Fruit fly (Drosophila melanogaster) whole organism, embryonic: ENCODE measurements around the gene Cyp4d21.
A peak's percentile ranks its signal among the peaks of the same experiment; 100 is the strongest.

Experiments used
- Antp ChIP-seq: fragments of 200-800 bp; sonication (Bioruptor generic); optimal IDR thresholded peaks from 3 replicates; lab custom pipeline; 2016; ENCODE audit warnings: missing biosample characterization, missing genetic modification characterization
- BEAF-32 ChIP-seq: fragments of 200-800 bp; sonication (Bioruptor generic); optimal IDR thresholded peaks from 3 replicates; lab custom pipeline; 2017; ENCODE audit warnings: missing biosample characterization, missing genetic modification characterization, mild to moderate bottlenecking, moderate library complexity, missing genetic modification reagents
- CG11560 ChIP-seq: fragments of 200-800 bp; sonication (Bioruptor generic); IDR thresholded peaks from 3 replicates; pipeline ENCODE4 v1.3.6; 2022; ENCODE audit warnings: missing biosample characterization, missing genetic modification characterization
- CG12744 ChIP-seq: fragments of 200-800 bp; sonication (Bioruptor generic); optimal IDR thresholded peaks from 2 replicates; lab custom pipeline; 2016; ENCODE audit warnings: missing biosample characterization, missing genetic modification characterization
- CG13424 ChIP-seq: fragments of 200-800 bp; sonication (Bioruptor generic); optimal IDR thresholded peaks from 2 replicates; lab custom pipeline; 2019; ENCODE audit warnings: missing biosample characterization, mild to moderate bottlenecking, missing genetic modification characterization, moderate library complexity
- CG13624 ChIP-seq: fragments of 200-800 bp; sonication (Bioruptor generic); optimal IDR thresholded peaks from 2 replicates; lab custom pipeline; 2016; ENCODE audit warnings: missing biosample characterization, missing genetic modification characterization
- CG13775 ChIP-seq: fragments of 200-800 bp; sonication (Bioruptor generic); optimal IDR thresholded peaks from 3 replicates; lab custom pipeline; 2017; ENCODE audit warnings: missing biosample characterization, mild to moderate bottlenecking, missing genetic modification characterization
- CG15011 ChIP-seq: fragments of 200-800 bp; sonication (Bioruptor generic); optimal IDR thresholded peaks from 3 replicates; lab custom pipeline; 2018; ENCODE audit warnings: missing biosample characterization, mild to moderate bottlenecking, missing genetic modification characterization
- CG17568 ChIP-seq: fragments of 200-800 bp; sonication (Bioruptor generic); optimal IDR thresholded peaks from 2 replicates; lab custom pipeline; 2018; ENCODE audit warnings: missing biosample characterization, mild to moderate bottlenecking, missing genetic modification characterization, moderate library complexity
- CG17829 ChIP-seq: fragments of 200-800 bp; optimal IDR thresholded peaks from 2 replicates; lab custom pipeline; 2019; ENCODE audit warnings: missing biosample characterization, mild to moderate bottlenecking, missing genetic modification characterization, moderate library complexity
- CG2202 ChIP-seq: fragments of 200-800 bp; sonication (Bioruptor generic); optimal IDR thresholded peaks from 2 replicates; lab custom pipeline; 2018; ENCODE audit warnings: missing biosample characterization, mild to moderate bottlenecking, missing genetic modification characterization
- CG2678 ChIP-seq: fragments of 200-800 bp; sonication (Bioruptor generic); optimal IDR thresholded peaks from 3 replicates; lab custom pipeline; 2019; ENCODE audit warnings: missing biosample characterization, mild to moderate bottlenecking, missing genetic modification characterization, moderate library complexity
- CG31365 ChIP-seq: fragments of 200-800 bp; sonication (Bioruptor generic); optimal IDR thresholded peaks from 2 replicates; lab custom pipeline; 2018; ENCODE audit warnings: missing biosample characterization, mild to moderate bottlenecking, missing genetic modification characterization
- CG3281 ChIP-seq: fragments of 200-800 bp; sonication (Bioruptor generic); optimal IDR thresholded peaks from 3 replicates; lab custom pipeline; 2017; ENCODE audit warnings: missing biosample characterization, mild to moderate bottlenecking, missing genetic modification characterization
- CG7271 ChIP-seq: fragments of 200-800 bp; sonication (Bioruptor generic); optimal IDR thresholded peaks from 2 replicates; lab custom pipeline; 2018; ENCODE audit warnings: missing biosample characterization, mild to moderate bottlenecking, missing genetic modification characterization, moderate library complexity
- CG7556 ChIP-seq: fragments of 200-800 bp; sonication (Bioruptor generic); optimal IDR thresholded peaks from 2 replicates; lab custom pipeline; 2017; ENCODE audit warnings: missing biosample characterization, mild to moderate bottlenecking, missing genetic modification characterization
- CG7987 ChIP-seq: fragments of 200-800 bp; sonication (Bioruptor generic); optimal IDR thresholded peaks from 2 replicates; lab custom pipeline; 2018; ENCODE audit warnings: missing biosample characterization, mild to moderate bottlenecking, missing genetic modification characterization, moderate library complexity
- CG9817 ChIP-seq: fragments of 200-800 bp; sonication (Bioruptor generic); optimal IDR thresholded peaks from 2 replicates; lab custom pipeline; 2018; ENCODE audit warnings: missing biosample characterization, mild to moderate bottlenecking, missing genetic modification characterization, moderate library complexity
- CrebB ChIP-seq: fragments of 200-800 bp; sonication (Bioruptor generic); optimal IDR thresholded peaks from 3 replicates; lab custom pipeline; 2018; ENCODE audit warnings: missing biosample characterization, mild to moderate bottlenecking, missing genetic modification characterization
- D19B ChIP-seq: fragments of 200-800 bp; sonication (Bioruptor generic); optimal IDR thresholded peaks from 2 replicates; lab custom pipeline; 2017; ENCODE audit warnings: missing biosample characterization, mild to moderate bottlenecking, missing genetic modification characterization
- Drgx ChIP-seq: fragments of 200-800 bp; sonication (Bioruptor generic); IDR thresholded peaks from 2 replicates; pipeline ENCODE4 v1.3.6; 2022; ENCODE audit warnings: missing biosample characterization, missing genetic modification characterization
- E2f2 ChIP-seq: fragments of 200-800 bp; sonication (Bioruptor generic); IDR thresholded peaks from 2 replicates; pipeline ENCODE4 v1.3.6; 2022; ENCODE audit warnings: missing biosample characterization, missing genetic modification characterization
- GATAe ChIP-seq: fragments of 200-800 bp; sonication (Bioruptor generic); conservative IDR thresholded peaks from 2 replicates; pipeline ENCODE4 v1.3.6; 2022; ENCODE audit warnings: missing biosample characterization, missing genetic modification characterization
- H15 ChIP-seq: fragments of 200-800 bp; sonication (Bioruptor generic); IDR thresholded peaks from 3 replicates; pipeline ENCODE4 v1.3.6; 2022; ENCODE audit warnings: missing biosample characterization, missing genetic modification characterization
- Hr3 ChIP-seq: fragments of 200-800 bp; sonication (Bioruptor generic); optimal IDR thresholded peaks from 3 replicates; lab custom pipeline; 2016; ENCODE audit warnings: missing biosample characterization, missing genetic modification characterization
- Jarid2 ChIP-seq: fragments of 200-800 bp; sonication (Bioruptor generic); optimal IDR thresholded peaks from 3 replicates; lab custom pipeline; 2017; ENCODE audit warnings: mild to moderate bottlenecking, missing biosample characterization, missing genetic modification reagents, missing genetic modification characterization
- Mes4 ChIP-seq: fragments of 200-800 bp; sonication (Bioruptor generic); optimal IDR thresholded peaks from 2 replicates; lab custom pipeline; 2016; ENCODE audit warnings: missing biosample characterization, missing genetic modification characterization
- NC2β ChIP-seq: fragments of 200-800 bp; sonication (Bioruptor generic); optimal IDR thresholded peaks from 2 replicates; lab custom pipeline; 2016; ENCODE audit warnings: missing biosample characterization, missing genetic modification characterization
- Nf-YB ChIP-seq: fragments of 200-800 bp; sonication (Bioruptor generic); optimal IDR thresholded peaks from 3 replicates; lab custom pipeline; 2019; ENCODE audit warnings: missing biosample characterization, mild to moderate bottlenecking, missing genetic modification characterization, moderate library complexity
- Pdp1 ChIP-seq, 2 experiments: fragments of 200-800 bp; sonication (Bioruptor generic); optimal IDR thresholded peaks; 3 replicates each; lab custom pipeline; 2016; ENCODE audit warnings: missing biosample characterization in 2 of 2, missing genetic modification characterization in 2 of 2, mild to moderate bottlenecking in 1 of 2, moderate library complexity in 1 of 2
- Spps ChIP-seq: fragments of 200-800 bp; sonication (Bioruptor generic); optimal IDR thresholded peaks from 2 replicates; lab custom pipeline; 2018; ENCODE audit warnings: missing biosample characterization, mild to moderate bottlenecking, missing genetic modification characterization
- aop ChIP-seq: fragments of 200-800 bp; sonication (Bioruptor generic); IDR thresholded peaks from 2 replicates; pipeline ENCODE4 v1.3.6; 2022; ENCODE audit warnings: missing biosample characterization, missing genetic modification characterization
- cad ChIP-seq: fragments of >200 bp; optimal IDR thresholded peaks from 2 replicates; lab custom pipeline; 2017; ENCODE audit warnings: missing biosample characterization, missing genetic modification characterization
- crol ChIP-seq: fragments of 200-800 bp; sonication (Bioruptor generic); IDR thresholded peaks from 2 replicates; pipeline ENCODE4 v1.3.6; 2022; ENCODE audit warnings: missing biosample characterization, missing genetic modification characterization
- dmrt99B ChIP-seq: fragments of 200-800 bp; sonication (Bioruptor generic); optimal IDR thresholded peaks from 2 replicates; lab custom pipeline; 2018; ENCODE audit warnings: missing biosample characterization, mild to moderate bottlenecking, missing genetic modification characterization, moderate library complexity
- eve ChIP-seq, 2 experiments: fragments of >200 bp; optimal IDR thresholded peaks; 2 replicates each; lab custom pipeline; 2017; ENCODE audit warnings: missing biosample characterization in 2 of 2, missing genetic modification characterization in 2 of 2
- ewg ChIP-seq: fragments of 200-800 bp; sonication (Bioruptor generic); optimal IDR thresholded peaks from 3 replicates; lab custom pipeline; 2017; ENCODE audit warnings: mild to moderate bottlenecking, missing biosample characterization, missing genetic modification reagents, missing genetic modification characterization
- gcm2 ChIP-seq: fragments of 200-800 bp; sonication (Bioruptor generic); optimal IDR thresholded peaks from 2 replicates; lab custom pipeline; 2016; ENCODE audit warnings: missing biosample characterization, missing genetic modification characterization
- knrl ChIP-seq: fragments of 200-800 bp; sonication (Bioruptor generic); IDR thresholded peaks from 3 replicates; pipeline ENCODE4 v1.3.6; 2022; ENCODE audit warnings: missing biosample characterization, missing genetic modification characterization; ENCODE audit not compliant: partially characterized antibody
- nau ChIP-seq: fragments of 200-800 bp; sonication (Bioruptor generic); optimal IDR thresholded peaks from 3 replicates; lab custom pipeline; 2017; ENCODE audit warnings: missing biosample characterization, mild to moderate bottlenecking, missing genetic modification characterization, missing genetic modification reagents
- org-1 ChIP-seq: fragments of 200-800 bp; sonication (Bioruptor generic); optimal IDR thresholded peaks from 2 replicates; lab custom pipeline; 2017; ENCODE audit warnings: missing biosample characterization, missing genetic modification characterization
- sisA ChIP-seq: fragments of 200-800 bp; sonication (Bioruptor generic); IDR thresholded peaks from 2 replicates; pipeline ENCODE4 v1.3.6; 2022; ENCODE audit warnings: missing biosample characterization, missing genetic modification characterization
- stwl ChIP-seq: fragments of 200-800 bp; sonication (Bioruptor generic); optimal IDR thresholded peaks from 3 replicates; lab custom pipeline; 2018; ENCODE audit warnings: missing biosample characterization, mild to moderate bottlenecking, missing genetic modification characterization, moderate library complexity
- tio ChIP-seq: fragments of 200-800 bp; sonication (Bioruptor generic); optimal IDR thresholded peaks from 2 replicates; lab custom pipeline; 2017; ENCODE audit warnings: missing biosample characterization, missing genetic modification characterization, inconsistent platforms
- toy ChIP-seq: fragments of 200-800 bp; sonication (Bioruptor generic); IDR thresholded peaks from 2 replicates; pipeline ENCODE4 v1.3.6; 2022; ENCODE audit warnings: missing biosample characterization, missing genetic modification characterization
- trh ChIP-seq: fragments of 200-800 bp; sonication (Bioruptor generic); optimal IDR thresholded peaks from 2 replicates; lab custom pipeline; 2016; ENCODE audit warnings: missing biosample characterization, missing genetic modification characterization
- unpg ChIP-seq: fragments of 200-800 bp; sonication (Bioruptor generic); optimal IDR thresholded peaks from 3 replicates; lab custom pipeline; 2018; ENCODE audit warnings: missing biosample characterization, mild to moderate bottlenecking, missing genetic modification characterization, moderate library complexity
- zen ChIP-seq: fragments of 200-800 bp; sonication (Bioruptor generic); optimal IDR thresholded peaks from 3 replicates; lab custom pipeline; 2018; ENCODE audit warnings: missing biosample characterization, mild to moderate bottlenecking, missing genetic modification characterization, moderate library complexity
- zen2 ChIP-seq: fragments of 200-800 bp; sonication (Bioruptor generic); IDR thresholded peaks from 3 replicates; pipeline ENCODE4 v1.3.6; 2022; ENCODE audit warnings: missing biosample characterization, missing genetic modification characterization; ENCODE audit not compliant: partially characterized antibody
- zf30C ChIP-seq: fragments of 200-800 bp; sonication (Bioruptor generic); optimal IDR thresholded peaks from 3 replicates; lab custom pipeline; 2018; ENCODE audit warnings: missing biosample characterization, mild to moderate bottlenecking, missing genetic modification characterization

Cyp4d21 gene

DNA sequence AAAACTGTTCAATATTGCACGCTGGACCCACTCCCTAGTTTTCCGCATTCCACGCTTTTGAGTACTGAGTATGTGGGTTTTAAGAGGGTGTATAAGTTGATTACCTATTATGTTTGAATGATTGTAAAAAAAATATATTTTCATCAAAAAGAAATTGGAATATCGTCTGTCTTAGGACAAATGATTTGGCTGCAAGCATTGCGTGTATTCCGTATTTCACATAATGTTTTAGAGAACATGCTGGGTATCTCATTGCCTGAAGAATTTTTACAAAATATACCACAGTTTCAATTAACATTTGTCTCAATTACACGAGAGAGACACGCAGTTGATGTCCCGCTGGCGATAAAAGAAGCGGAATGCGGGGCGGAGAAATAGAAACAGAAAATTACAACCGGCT lies 27.4 kb downstream of the Cyp4d21 start:
- peak; percentile 51 for TF ChIP-seq tio
- TF ChIP-seq CG15011 = peak; percentile 15
- TF ChIP-seq dmrt99B = peak; percentile 50
- TF ChIP-seq zen2 = no peak
- TF ChIP-seq Jarid2 (GFP tag; lab: Kevin White, UChicago) = peak; percentile 41
- peak; percentile 68 for TF ChIP-seq CG2202 (tag; lab: Kevin White, UChicago)
- TF ChIP-seq Drgx (GFP tag; lab: Robert Waterston, UW) = no peak
- 0 out of 2 replicates have a peak, but pooled peaks have one; percentile 16 for TF ChIP-seq E2f2 (GFP tag; lab: Robert Waterston, UW)
- TF ChIP-seq CG7987 (GFP tag; lab: Kevin White, UChicago) = no peak
- TF ChIP-seq Antp (GFP tag; lab: Kevin White, UChicago) = peak; percentile 16
- 0 out of 2 replicates have a peak, but pooled peaks have one; percentile 23 for TF ChIP-seq crol (GFP tag; lab: Robert Waterston, UW)
- no peak for TF ChIP-seq gcm2 (GFP tag; lab: Kevin White, UChicago)
- peak; percentile 55 for TF ChIP-seq Spps (tag; lab: Kevin White, UChicago)
- TF ChIP-seq eve (GFP tag; optimal IDR thresholded peaks at IDR 0.05; lab: Kevin White, UChicago) = no peak
- TF ChIP-seq CrebB (tag; lab: Kevin White, UChicago) = no peak
- no peak for TF ChIP-seq Nf-YB (GFP tag; lab: Kevin White, UChicago)
- no peak for TF ChIP-seq nau (GFP tag; lab: Kevin White, UChicago)
- TF ChIP-seq H15 (GFP tag; lab: Robert Waterston, UW) = no peak
- TF ChIP-seq zf30C (GFP tag; lab: Kevin White, UChicago) = no peak
- peak; percentile 3 for TF ChIP-seq CG12744 (GFP tag; lab: Kevin White, UChicago)
- TF ChIP-seq CG17568 (GFP tag; lab: Kevin White, UChicago) = peak; percentile 38
- TF ChIP-seq BEAF-32 = no peak
- no peak for TF ChIP-seq knrl (GFP tag; lab: Robert Waterston, UW)
- no peak for TF ChIP-seq cad
- peak; percentile 50 for TF ChIP-seq Mes4
- TF ChIP-seq toy (GFP tag; lab: Robert Waterston, UW) = no peak
- TF ChIP-seq D19B = peak; percentile 73
- peak; percentile 74 for TF ChIP-seq CG17829 (tag; lab: Kevin White, UChicago)
- TF ChIP-seq CG13624 (GFP tag; lab: Kevin White, UChicago) = peak; percentile 42
- no peak for TF ChIP-seq GATAe (GFP tag; lab: Robert Waterston, UW)
- peak; percentile 7 for TF ChIP-seq org-1 (GFP tag; lab: Kevin White, UChicago)
- TF ChIP-seq CG7556 = peak; percentile 28
- 0 out of 3 replicates have a peak, but pooled peaks have one; percentile 14 for TF ChIP-seq CG11560 (tag; lab: Robert Waterston, UW)
- no peak for TF ChIP-seq CG3281 (GFP tag; lab: Kevin White, UChicago)
- TF ChIP-seq CG31365 (tag; lab: Kevin White, UChicago) = no peak
- no peak for TF ChIP-seq CG9817 (tag; lab: Kevin White, UChicago)
- peak; percentile 56 for TF ChIP-seq NC2β (GFP tag; lab: Kevin White, UChicago)
- TF ChIP-seq CG7271 = peak; percentile 38
- TF ChIP-seq CG2678 (tag; lab: Kevin White, UChicago) = peak; percentile 40
- TF ChIP-seq aop = no peak
- peak; percentile 23; the same call in 1 of the 2 replicates for TF ChIP-seq sisA (GFP tag; lab: Robert Waterston, UW)
- TF ChIP-seq trh (GFP tag; lab: Kevin White, UChicago) = peak; percentile 11
- TF ChIP-seq unpg (GFP tag; lab: Kevin White, UChicago) = peak; percentile 49
- TF ChIP-seq Pdp1 (GFP tag; optimal IDR thresholded peaks at IDR 0.05; lab: Kevin White, UChicago) = peak; percentile 12 to 54
- peak; percentile 26 for TF ChIP-seq ewg (GFP tag; lab: Kevin White, UChicago)
- TF ChIP-seq Hr3 (GFP tag; lab: Kevin White, UChicago) = peak; percentile 10
- peak; percentile 26 for TF ChIP-seq stwl (tag; lab: Kevin White, UChicago)
- TF ChIP-seq zen (tag; lab: Kevin White, UChicago) = peak; percentile 92
- peak; percentile 48 for TF ChIP-seq CG13775 (GFP tag; lab: Kevin White, UChicago)
- TF ChIP-seq CG13424 = peak; percentile 22
